Worm (Caenorhabditis elegans) whole organism, young adult: ENCODE measurements around the gene wrt-5.

Experiments
- C17E4.6 ChIP-seq: fragments of 200-800 bp; sonication (Bioruptor generic); IDR thresholded peaks from 2 replicates; pipeline ENCODE4 v1.3.6; 2022; ENCODE audit warnings: missing genetic modification reagents, missing genetic modification characterization, missing compliant biosample characterization
- F37B4.10 ChIP-seq: fragments of 200-800 bp; sonication (Bioruptor generic); IDR thresholded peaks from 2 replicates; pipeline ENCODE4 v1.3.6; 2022; ENCODE audit warnings: missing genetic modification characterization, missing compliant biosample characterization
- K12H6.12 ChIP-seq: fragments of 200-800 bp; sonication (Bioruptor generic); optimal IDR thresholded peaks from 2 replicates; lab custom pipeline; 2018; ENCODE audit warnings: mild to moderate bottlenecking, missing genetic modification characterization, missing compliant biosample characterization
- Y53G8AR.9 ChIP-seq: fragments of 200-800 bp; sonication (Bioruptor generic); conservative IDR thresholded peaks from 2 replicates; pipeline ENCODE4 v1.3.6; 2022; ENCODE audit warnings: missing genetic modification reagents, missing genetic modification characterization, missing compliant biosample characterization
- Y56A3A.18 ChIP-seq: fragments of 200-800 bp; sonication (Bioruptor generic); IDR thresholded peaks from 2 replicates; pipeline ENCODE4 v1.3.6; 2022; ENCODE audit warnings: missing genetic modification reagents, missing genetic modification characterization, missing compliant biosample characterization
- Y95B8A.8 ChIP-seq: fragments of 200-800 bp; sonication (Bioruptor generic); IDR thresholded peaks from 2 replicates; pipeline ENCODE4 v1.3.6; 2022; ENCODE audit warnings: missing genetic modification reagents, missing genetic modification characterization, missing compliant biosample characterization
- ama-1 ChIP-seq, 3 experiments: fragments of 150-350 bp in 1 of 3; sonication (generic microtip) in 2 of 3; optimal IDR thresholded peaks; 2 replicates each; lab custom pipeline; 2014 to 2018; ENCODE audit warnings: missing biosample characterization in 2 of 3, missing genetic modification characterization in 2 of 3, missing genetic modification reagents in 2 of 3
- aptf-3 ChIP-seq: fragments of 200-800 bp; sonication (Bioruptor generic); IDR thresholded peaks from 2 replicates; pipeline ENCODE4 v1.3.6; 2022; ENCODE audit warnings: missing genetic modification characterization, missing compliant biosample characterization
- attf-3 ChIP-seq: fragments of 200-800 bp; sonication (Bioruptor generic); conservative IDR thresholded peaks from 2 replicates; pipeline ENCODE4 v1.3.6; 2022; ENCODE audit warnings: missing genetic modification reagents, missing genetic modification characterization, missing compliant biosample characterization
- attf-6 ChIP-seq: fragments of 200-800 bp; sonication (Bioruptor generic); IDR thresholded peaks from 2 replicates; pipeline ENCODE4 v1.3.6; 2022; ENCODE audit warnings: missing genetic modification reagents, missing genetic modification characterization, missing compliant biosample characterization
- bed-1 ChIP-seq: fragments of 200-800 bp; sonication (Bioruptor generic); IDR thresholded peaks from 2 replicates; pipeline ENCODE4 v1.3.6; 2022; ENCODE audit warnings: missing genetic modification reagents, missing genetic modification characterization, missing compliant biosample characterization
- bed-2 ChIP-seq: fragments of 200-800 bp; sonication (Bioruptor generic); IDR thresholded peaks from 2 replicates; pipeline ENCODE4 v1.3.6; 2022; ENCODE audit warnings: missing genetic modification reagents, missing genetic modification characterization, missing compliant biosample characterization
- cebp-1 ChIP-seq, 2 experiments: fragments of 200-800 bp in 1 of 2; sonication (Bioruptor generic) in 1 of 2; sonication (generic microtip) in 1 of 2; IDR thresholded peaks in 1 of 2; optimal IDR thresholded peaks in 1 of 2; 2 replicates each; pipeline versions ENCODE4 v1.3.6 to Lab custom; 2017 to 2022; ENCODE audit warnings: missing compliant biosample characterization in 2 of 2, missing genetic modification characterization in 2 of 2, mild to moderate bottlenecking in 1 of 2, missing genetic modification reagents in 1 of 2, moderate library complexity in 1 of 2
- cebp-2 ChIP-seq: fragments of 200-800 bp; sonication (Bioruptor generic); IDR thresholded peaks from 2 replicates; pipeline ENCODE4 v1.3.6; 2022; ENCODE audit warnings: missing genetic modification characterization, missing compliant biosample characterization
- ceh-100 ChIP-seq: fragments of 200-800 bp; sonication (Bioruptor generic); IDR thresholded peaks from 2 replicates; pipeline ENCODE4 v1.3.6; 2022; ENCODE audit warnings: missing genetic modification reagents, missing genetic modification characterization, missing compliant biosample characterization
- ceh-40 ChIP-seq: fragments of 200-800 bp; sonication (Bioruptor generic); IDR thresholded peaks from 2 replicates; pipeline ENCODE4 v1.3.6; 2022; ENCODE audit warnings: missing genetic modification characterization, missing compliant biosample characterization
- ceh-58 ChIP-seq: fragments of 200-800 bp; sonication (Bioruptor generic); IDR thresholded peaks from 2 replicates; pipeline ENCODE4 v1.3.6; 2022; ENCODE audit warnings: missing genetic modification characterization, missing compliant biosample characterization
- ceh-79 ChIP-seq: sonication (generic microtip); optimal IDR thresholded peaks from 2 replicates; lab custom pipeline; 2017; ENCODE audit warnings: mild to moderate bottlenecking, missing genetic modification characterization, missing compliant biosample characterization
- dpl-1 ChIP-seq: fragments of 150-350 bp; optimal IDR thresholded peaks from 2 replicates; lab custom pipeline; 2014; ENCODE audit warnings: missing biosample characterization, missing genetic modification reagents, missing genetic modification characterization
- egrh-3 ChIP-seq: fragments of 200-800 bp; sonication (Bioruptor generic); IDR thresholded peaks from 2 replicates; pipeline ENCODE4 v1.3.6; 2022; ENCODE audit warnings: missing genetic modification reagents, missing genetic modification characterization, missing compliant biosample characterization
- ekl-4 ChIP-seq: fragments of 200-800 bp; sonication (Bioruptor generic); IDR thresholded peaks from 2 replicates; pipeline ENCODE4 v1.3.6; 2022; ENCODE audit warnings: missing genetic modification reagents, missing genetic modification characterization, missing compliant biosample characterization
- him-1 ChIP-seq: sonication (generic microtip); optimal IDR thresholded peaks from 2 replicates; lab custom pipeline; 2016; ENCODE audit warnings: missing genotype, missing genetic modification reagents, missing genetic modification characterization, missing compliant biosample characterization
- hlh-12 ChIP-seq: sonication (generic microtip); optimal IDR thresholded peaks from 2 replicates; lab custom pipeline; 2016; ENCODE audit warnings: missing genetic modification characterization, missing compliant biosample characterization
- lin-26 ChIP-seq: fragments of 200-800 bp; sonication (Bioruptor generic); IDR thresholded peaks from 2 replicates; pipeline ENCODE4 v1.3.6; 2022; ENCODE audit warnings: missing genetic modification reagents, missing genetic modification characterization, missing compliant biosample characterization
- lin-40 ChIP-seq: sonication (generic microtip); optimal IDR thresholded peaks from 2 replicates; lab custom pipeline; 2016; ENCODE audit warnings: missing genetic modification characterization, mild to moderate bottlenecking, missing compliant biosample characterization, missing genotype, missing genetic modification reagents
- lin-54 ChIP-seq: fragments of 200-800 bp; sonication (Bioruptor generic); optimal IDR thresholded peaks from 2 replicates; lab custom pipeline; 2018; ENCODE audit warnings: mild to moderate bottlenecking, missing genetic modification characterization, missing compliant biosample characterization
- mcd-1 ChIP-seq: fragments of 200-800 bp; sonication (Bioruptor generic); IDR thresholded peaks from 2 replicates; pipeline ENCODE4 v1.3.6; 2022; ENCODE audit warnings: missing genetic modification reagents, missing genetic modification characterization, missing compliant biosample characterization
- mxl-1 ChIP-seq: sonication (generic microtip); optimal IDR thresholded peaks from 2 replicates; lab custom pipeline; 2016; ENCODE audit warnings: missing genetic modification characterization, missing compliant biosample characterization
- nfya-1 ChIP-seq: sonication (generic microtip); optimal IDR thresholded peaks from 2 replicates; lab custom pipeline; 2017; ENCODE audit warnings: antibody characterized with exemption, missing compliant biosample characterization, missing genetic modification characterization, borderline replicate concordance; ENCODE audit not compliant: insufficient read depth
- nfya-2 ChIP-seq: fragments of 200-800 bp; sonication (Bioruptor generic); IDR thresholded peaks from 2 replicates; pipeline ENCODE4 v1.3.6; 2022; ENCODE audit warnings: missing genetic modification reagents, missing genetic modification characterization, missing compliant biosample characterization
- nfyb-1 ChIP-seq: fragments of 200-800 bp; sonication (Bioruptor generic); IDR thresholded peaks from 2 replicates; pipeline ENCODE4 v1.3.6; 2022; ENCODE audit warnings: missing genetic modification reagents, missing genetic modification characterization, missing compliant biosample characterization
- nhr-120 ChIP-seq: fragments of 200-800 bp; sonication (Bioruptor generic); IDR thresholded peaks from 2 replicates; pipeline ENCODE4 v1.3.6; 2022; ENCODE audit warnings: missing genetic modification characterization, missing compliant biosample characterization
- nhr-27 ChIP-seq: fragments of 200-800 bp; sonication (Bioruptor generic); optimal IDR thresholded peaks from 2 replicates; lab custom pipeline; 2018; ENCODE audit warnings: mild to moderate bottlenecking, missing genetic modification characterization, moderate library complexity, missing compliant biosample characterization
- snpc-1.1 ChIP-seq: sonication (generic microtip); optimal IDR thresholded peaks from 2 replicates; lab custom pipeline; 2017; ENCODE audit warnings: missing genetic modification characterization, mild to moderate bottlenecking, missing compliant biosample characterization, antibody characterized with exemption, moderate library complexity, missing genotype, missing genetic modification reagents; ENCODE audit not compliant: insufficient read depth
- snpc-1.3 ChIP-seq: sonication (generic microtip); optimal IDR thresholded peaks from 2 replicates; lab custom pipeline; 2017; ENCODE audit warnings: missing genetic modification characterization, mild to moderate bottlenecking, missing compliant biosample characterization, antibody characterized with exemption, moderate library complexity, missing genotype, missing genetic modification reagents; ENCODE audit not compliant: insufficient read depth
- sptf-2 ChIP-seq: fragments of 200-800 bp; sonication (Bioruptor generic); optimal IDR thresholded peaks from 2 replicates; lab custom pipeline; 2018; ENCODE audit warnings: mild to moderate bottlenecking, missing genetic modification characterization, missing compliant biosample characterization
- tbp1 ChIP-seq: fragments of 200-800 bp; sonication (Bioruptor generic); optimal IDR thresholded peaks from 2 replicates; lab custom pipeline; 2018; ENCODE audit warnings: mild to moderate bottlenecking, missing genetic modification characterization, missing compliant biosample characterization
- xnd-1 ChIP-seq: sonication (generic microtip); optimal IDR thresholded peaks from 2 replicates; lab custom pipeline; 2016; ENCODE audit warnings: missing genotype, missing genetic modification reagents, missing genetic modification characterization, missing compliant biosample characterization
- zfh-2 ChIP-seq: fragments of 200-800 bp; sonication (Bioruptor generic); conservative IDR thresholded peaks from 2 replicates; pipeline ENCODE4 v1.3.6; 2022; ENCODE audit warnings: missing genetic modification reagents, missing genetic modification characterization, missing compliant biosample characterization
- ztf-28 ChIP-seq: fragments of 200-800 bp; sonication (Bioruptor generic); IDR thresholded peaks from 2 replicates; pipeline ENCODE4 v1.3.6; 2022; ENCODE audit warnings: missing genetic modification reagents, missing genetic modification characterization, missing compliant biosample characterization

The wrt-5 gene

DNA sequence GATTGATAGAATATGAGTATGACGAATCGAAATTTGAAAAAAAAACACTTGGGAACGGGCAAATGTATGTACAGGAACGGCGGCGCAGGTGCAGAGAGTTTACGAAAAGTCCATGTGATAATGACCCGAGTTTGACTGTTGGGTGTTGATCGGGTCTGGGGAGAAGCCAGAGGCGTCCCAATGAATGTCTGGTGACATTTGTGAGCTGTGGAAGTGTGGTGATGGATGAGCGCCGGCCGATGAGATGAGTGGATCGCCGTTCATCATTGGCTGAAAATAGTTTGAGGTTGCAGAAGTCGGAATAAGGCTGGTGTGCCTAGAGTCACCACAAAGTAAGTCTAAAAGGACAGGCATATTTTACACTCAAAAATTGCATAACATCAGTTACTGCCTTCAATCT lies 35.8 kb downstream of the wrt-5 start:
- TF ChIP-seq dpl-1 (no peak), nfya-1 (tag; lab: Kevin White, UChicago) (no peak), sptf-2 (no peak), C17E4.6 (GFP tag; lab: Robert Waterston, UW) (no peak), hlh-12 (tag; lab: Kevin White, UChicago) (no peak), lin-40 (tag; lab: Kevin White, UChicago) (no peak), ceh-79 (no peak), K12H6.12 (no peak), attf-3 (no peak), ceh-40 (GFP tag; lab: Robert Waterston, UW) (no peak), mcd-1 (no peak), xnd-1 (no peak), him-1 (no peak), nfya-2 (no peak), F37B4.10 (GFP tag; lab: Robert Waterston, UW) (no peak), aptf-3 (GFP tag; lab: Robert Waterston, UW) (no peak)

DNA sequence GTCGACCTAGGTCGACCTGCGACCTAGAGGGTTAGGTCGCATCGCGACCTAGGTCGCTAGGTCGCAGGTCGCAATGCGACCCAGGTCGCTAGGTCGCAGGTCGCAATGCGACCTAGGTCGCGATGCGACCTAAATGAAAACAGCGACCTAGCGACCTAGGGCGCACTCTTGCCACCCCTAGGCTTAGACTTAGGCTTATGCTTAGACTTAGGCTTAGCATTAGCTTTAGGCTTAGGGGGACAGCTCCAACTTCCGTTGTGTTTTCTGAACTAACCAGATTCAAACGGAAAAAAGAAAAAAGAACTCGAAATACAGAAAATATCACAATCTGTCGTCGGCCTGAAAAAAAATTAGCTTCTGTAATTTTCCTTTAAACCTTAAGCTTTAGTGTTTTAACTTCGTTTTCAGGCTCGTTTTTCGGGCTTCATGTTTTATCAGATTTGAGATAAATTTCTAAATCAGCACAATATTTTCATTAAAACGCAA lies 37.1 kb downstream of the wrt-5 start:
- TF ChIP-seq cebp-2 (GFP tag; lab: Robert Waterston, UW) (0 out of 2 replicates have a peak, but pooled peaks have one; percentile 47), ceh-100 (peak; percentile 33), bed-2 (GFP tag; lab: Robert Waterston, UW) (0 out of 2 replicates have a peak, but pooled peaks have one; percentile 10), tbp1 (GFP tag; lab: Kevin White, UChicago) (no peak), snpc-1.1 (no peak), mxl-1 (tag; lab: Kevin White, UChicago) (no peak), bed-1 (0 out of 2 replicates have a peak, but pooled peaks have one; percentile 61), cebp-1 (GFP tag; IDR thresholded peaks at IDR 0.05; lab: Robert Waterston, UW) (no peak), cebp-1 (tag; optimal IDR thresholded peaks at IDR 0.05; lab: Kevin White, UChicago) (peak; percentile 22), lin-26 (GFP tag; lab: Robert Waterston, UW) (0 out of 2 replicates have a peak, but pooled peaks have one; percentile 18), ceh-58 (no peak), Y95B8A.8 (0 out of 2 replicates have a peak, but pooled peaks have one; percentile 18), zfh-2 (GFP tag; lab: Robert Waterston, UW) (0 out of 2 replicates have a peak, but pooled peaks have one; percentile 17), ekl-4 (GFP tag; lab: Robert Waterston, UW) (0 out of 2 replicates have a peak, but pooled peaks have one; percentile 24), ceh-40 (GFP tag; lab: Robert Waterston, UW) (0 out of 2 replicates have a peak, but pooled peaks have one; percentile 45), egrh-3 (GFP tag; lab: Robert Waterston, UW) (peak; percentile 32; the same call in 1 of the 2 replicates), ama-1 (optimal IDR thresholded peaks at IDR 0.05; lab: Kevin White, UChicago) (no peak), ama-1 (GFP tag; optimal IDR thresholded peaks at IDR 0.05; lab: Kevin White, UChicago) (peak in 1 of 2 experiments; percentile 63), nhr-120 (GFP tag; lab: Robert Waterston, UW) (0 out of 2 replicates have a peak, but pooled peaks have one; percentile 33), lin-54 (GFP tag; lab: Kevin White, UChicago) (peak; percentile 11), Y53G8AR.9 (GFP tag; lab: Robert Waterston, UW) (peak; percentile 73), nfyb-1 (GFP tag; lab: Robert Waterston, UW) (0 out of 2 replicates have a peak, but pooled peaks have one; percentile 46), attf-6 (GFP tag; lab: Robert Waterston, UW) (0 out of 2 replicates have a peak, but pooled peaks have one; percentile 49), snpc-1.3 (tag; lab: Kevin White, UChicago) (no peak), sptf-2 (no peak), nhr-27 (tag; lab: Kevin White, UChicago) (no peak), Y56A3A.18 (GFP tag; lab: Robert Waterston, UW) (0 out of 2 replicates have a peak, but pooled peaks have one; percentile 73), ztf-28 (GFP tag; lab: Robert Waterston, UW) (peak; percentile 9; the same call in 1 of the 2 replicates), mcd-1 (peak; percentile 45)
